Worm (Caenorhabditis elegans) whole organism, midembryonic: Measurements from ENCODE around the gene C35B1.5.

Experiments used
- T22C8.4 ChIP-seq: fragments of 200-800 bp; sonication (Bioruptor generic); IDR thresholded peaks from 2 replicates; pipeline ENCODE4 v1.3.6; 2022; ENCODE audit warnings: missing genetic modification characterization, missing compliant biosample characterization
- flt-1 ChIP-seq: fragments of 200-800 bp; sonication (Bioruptor generic); IDR thresholded peaks from 2 replicates; pipeline ENCODE4 v1.3.6; 2022; ENCODE audit warnings: missing genetic modification characterization, missing compliant biosample characterization
- ztf-29 ChIP-seq: fragments of 200-800 bp; sonication (Bioruptor generic); IDR thresholded peaks from 2 replicates; pipeline ENCODE4 v1.3.6; 2022; ENCODE audit warnings: missing genetic modification reagents, missing genetic modification characterization, missing compliant biosample characterization

DNA sequence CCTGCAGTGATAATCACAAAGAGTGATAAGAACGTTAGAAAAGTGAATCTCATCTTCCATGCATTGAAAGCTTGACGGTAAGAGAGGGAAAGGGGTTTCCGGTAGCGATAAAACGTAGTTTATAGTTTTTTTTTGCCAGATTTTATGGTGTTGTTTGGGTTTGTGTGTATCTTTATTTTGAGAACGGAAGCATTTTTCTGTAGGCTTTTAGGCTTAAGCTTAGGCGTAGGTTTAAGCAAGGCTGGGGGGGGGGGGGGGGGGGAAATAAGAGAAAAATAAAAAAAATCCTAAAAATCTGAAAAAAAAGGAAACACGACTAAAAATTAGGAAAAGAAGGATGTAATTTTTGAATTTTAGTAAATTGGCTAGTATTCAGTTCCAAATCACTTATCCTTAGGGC lies 5.1 kb downstream of the C35B1.5 start, which contains the start of gene C35B1.8:
- TF ChIP-seq T22C8.4 (GFP tag; lab: Robert Waterston, UW) (no peak), ztf-29 (GFP tag; lab: Robert Waterston, UW) (no peak), flt-1 (GFP tag; lab: Robert Waterston, UW) (no peak)
